Fruit fly (Drosophila melanogaster) whole organism: ENCODE data around the gene RabX5.

Source experiments
- CG8478 ChIP-seq: fragments of >200 bp; optimal IDR thresholded peaks from 2 replicates; lab custom pipeline; 2018; ENCODE audit warnings: inconsistent platforms
- Dll ChIP-seq: fragments of >200 bp; optimal IDR thresholded peaks from 2 replicates; lab custom pipeline; 2017
- EcR ChIP-seq, 2 experiments: fragments of >200 bp; optimal IDR thresholded peaks; 2 replicates each; lab custom pipeline; 2017; ENCODE audit warnings: missing biosample characterization in 2 of 2, missing genetic modification characterization in 2 of 2, missing genetic modification reagents in 2 of 2
- pan ChIP-seq: fragments of >200 bp; optimal IDR thresholded peaks from 2 replicates; lab custom pipeline; 2017
- psq ChIP-seq: fragments of >200 bp; optimal IDR thresholded peaks from 2 replicates; lab custom pipeline; 2017
- usp ChIP-seq: fragments of >200 bp; optimal IDR thresholded peaks from 2 replicates; lab custom pipeline; 2017; ENCODE audit warnings: missing biosample characterization, missing genetic modification characterization, mixed read lengths

Gene RabX5

dm6 chr3L:1661738-1662370, 8.1 kb downstream of the RabX5 start:
- TF ChIP-seq Dll (lab: Kevin White, UChicago) (no peak), EcR (GFP tag; optimal IDR thresholded peaks at IDR 0.05; lab: Kevin White, UChicago) (no peak), usp (GFP tag; lab: Kevin White, UChicago) (no peak), CG8478 (lab: Kevin White, UChicago) (no peak)

- TF ChIP-seq psq (no peak), usp (GFP tag; lab: Kevin White, UChicago) (no peak), EcR (GFP tag; optimal IDR thresholded peaks at IDR 0.05; lab: Kevin White, UChicago) (no peak)
Measured at dm6 chr3L:1653752-1654151, 16.2 kb downstream of the RabX5 start.

- TF ChIP-seq pan (lab: Kevin White, UChicago): no peak
Measured at dm6 chr3L:1652700-1653200, 17.2 kb downstream of the RabX5 start, which contains the start of the genes CG7970 and Vta1. Gene CG7970, plus strand, starts transcription at chr3L:1652750. Gene Vta1, minus strand, starts transcription at chr3L:1652900.

- no peak for TF ChIP-seq usp (GFP tag; lab: Kevin White, UChicago)
- TF ChIP-seq Dll (lab: Kevin White, UChicago): no peak
- no peak for TF ChIP-seq CG8478 (lab: Kevin White, UChicago)
- TF ChIP-seq psq: no peak
- no peak for TF ChIP-seq pan (lab: Kevin White, UChicago)
- TF ChIP-seq EcR (GFP tag; optimal IDR thresholded peaks at IDR 0.05; lab: Kevin White, UChicago): no peak
Measured at dm6 chr3L:1649363-1649762, 20.5 kb downstream of the RabX5 start.

- TF ChIP-seq usp (GFP tag; lab: Kevin White, UChicago) (no peak), psq (no peak), pan (lab: Kevin White, UChicago) (no peak), Dll (lab: Kevin White, UChicago) (no peak), EcR (GFP tag; optimal IDR thresholded peaks at IDR 0.05; lab: Kevin White, UChicago) (no peak), CG8478 (lab: Kevin White, UChicago) (no peak)
Measured at dm6 chr3L:1648690-1649355, 21.1 kb downstream of the RabX5 start, which contains the start of gene CG13920. Gene CG13920, plus strand, starts transcription at chr3L:1648944.

dm6 chr3L:1647276-1647919, 22.5 kb downstream of the RabX5 start, which contains the start of the genes CG17249 and Bro:
Gene CG17249, minus strand, starts transcription at chr3L:1647464.
Gene Bro, plus strand, starts transcription at chr3L:1647869.
- TF ChIP-seq pan (lab: Kevin White, UChicago) (no peak), usp (GFP tag; lab: Kevin White, UChicago) (no peak), psq (no peak), Dll (lab: Kevin White, UChicago) (no peak), EcR (GFP tag; optimal IDR thresholded peaks at IDR 0.05; lab: Kevin White, UChicago) (no peak), CG8478 (lab: Kevin White, UChicago) (no peak)

dm6 chr3L:1644920-1645567, 24.9 kb downstream of the RabX5 start, which contains the start of the genes alphaCOP and CG13919:
Gene alphaCOP, minus strand, starts transcription at chr3L:1645199.
Gene CG13919, plus strand, starts transcription at chr3L:1645467.
- TF ChIP-seq psq (no peak), CG8478 (lab: Kevin White, UChicago) (no peak), Dll (lab: Kevin White, UChicago) (no peak), EcR (GFP tag; optimal IDR thresholded peaks at IDR 0.05; lab: Kevin White, UChicago) (no peak), pan (lab: Kevin White, UChicago) (no peak), usp (GFP tag; lab: Kevin White, UChicago) (no peak)

dm6 chr3L:1639185-1639812, 30.6 kb downstream of the RabX5 start, which contains the start of the genes Mettl2 and Bgb:
Gene Mettl2, minus strand, starts transcription at chr3L:1639235.
Gene Bgb, plus strand, starts transcription at chr3L:1639711.
- TF ChIP-seq EcR (GFP tag; optimal IDR thresholded peaks at IDR 0.05; lab: Kevin White, UChicago) (no peak), psq (no peak), usp (GFP tag; lab: Kevin White, UChicago) (no peak), Dll (lab: Kevin White, UChicago) (no peak), pan (lab: Kevin White, UChicago) (no peak), CG8478 (lab: Kevin White, UChicago) (no peak)

- TF ChIP-seq usp (GFP tag; lab: Kevin White, UChicago): no peak
- TF ChIP-seq CG8478 (lab: Kevin White, UChicago): no peak
- TF ChIP-seq Dll (lab: Kevin White, UChicago): no peak
- no peak for TF ChIP-seq psq
- no peak for TF ChIP-seq EcR (GFP tag; optimal IDR thresholded peaks at IDR 0.05; lab: Kevin White, UChicago)
- no peak for TF ChIP-seq pan (lab: Kevin White, UChicago)
Measured at dm6 chr3L:1637652-1638051, 32.3 kb downstream of the RabX5 start, which contains the start of gene nSyb. Gene nSyb, minus strand, starts transcription at chr3L:1637752.

- TF ChIP-seq EcR (GFP tag; optimal IDR thresholded peaks at IDR 0.05; lab: Kevin White, UChicago) (no peak), pan (lab: Kevin White, UChicago) (no peak), psq (no peak), usp (GFP tag; lab: Kevin White, UChicago) (no peak), Dll (lab: Kevin White, UChicago) (no peak)
Measured at dm6 chr3L:1636886-1637285, 33.0 kb downstream of the RabX5 start.
